Worm (Caenorhabditis elegans) whole organism, L4 larva: ENCODE measurements around the gene R05A10.1.
A peak's percentile ranks its signal among the peaks of the same experiment; 100 is the strongest.

Source experiments
- F44E2.7 ChIP-seq: fragments of 200-800 bp; sonication (Bioruptor generic); IDR thresholded peaks from 2 replicates; pipeline ENCODE4 v2.1.2; 2022; ENCODE audit warnings: missing genetic modification characterization, missing compliant biosample characterization
- Y105C5A.15 ChIP-seq: fragments of 200-800 bp; sonication (Bioruptor generic); IDR thresholded peaks from 2 replicates; pipeline ENCODE4 v1.3.6; 2022; ENCODE audit warnings: missing genetic modification characterization, missing compliant biosample characterization
- Y75B8A.6 ChIP-seq: fragments of 200-800 bp; sonication (Bioruptor generic); IDR thresholded peaks from 2 replicates; pipeline ENCODE4 v1.3.6; 2022; ENCODE audit warnings: missing genetic modification reagents, missing genetic modification characterization, missing compliant biosample characterization
- aha-1 ChIP-seq: fragments of 150-350 bp; peaks from one replicate; lab custom pipeline; 2014; ENCODE audit warnings: missing biosample characterization, missing genetic modification characterization
- ama-1 ChIP-seq: fragments of 150-350 bp; optimal IDR thresholded peaks from 2 replicates; lab custom pipeline; 2014; ENCODE audit warnings: inconsistent platforms, mixed read lengths
- attf-4 ChIP-seq: sonication (generic microtip); optimal IDR thresholded peaks from 3 replicates; lab custom pipeline; 2017; ENCODE audit warnings: missing biosample characterization, missing genetic modification characterization
- ceh-82 ChIP-seq: sonication (generic microtip); optimal IDR thresholded peaks from 2 replicates; lab custom pipeline; 2017; ENCODE audit warnings: missing biosample characterization, missing genetic modification characterization
- cey-2 ChIP-seq: sonication (generic microtip); optimal IDR thresholded peaks from 3 replicates; lab custom pipeline; 2017; ENCODE audit warnings: missing genetic modification characterization, mild to moderate bottlenecking, missing compliant biosample characterization, antibody characterized with exemption, borderline replicate concordance; ENCODE audit not compliant: insufficient read depth
- dmd-6 ChIP-seq: fragments of 200-800 bp; sonication (Bioruptor generic); IDR thresholded peaks from 2 replicates; pipeline ENCODE4 v1.3.6; 2022; ENCODE audit warnings: missing genetic modification reagents, missing genetic modification characterization, missing compliant biosample characterization
- dmd-8 ChIP-seq: fragments of 200-800 bp; sonication (Bioruptor generic); IDR thresholded peaks from 2 replicates; pipeline ENCODE4 v1.3.6; 2022; ENCODE audit warnings: missing genetic modification characterization, missing compliant biosample characterization
- fos-1 ChIP-seq: fragments of 150-350 bp; optimal IDR thresholded peaks from 2 replicates; lab custom pipeline; 2014; ENCODE audit warnings: missing biosample characterization, missing genetic modification characterization
- gei-8 ChIP-seq: fragments of 200-800 bp; sonication (Bioruptor generic); optimal IDR thresholded peaks from 2 replicates; lab custom pipeline; 2018; ENCODE audit warnings: mild to moderate bottlenecking, missing genetic modification characterization, missing compliant biosample characterization
- hif-1 ChIP-seq, 2 experiments: sonication (generic microtip); optimal IDR thresholded peaks; 2 replicates each; lab custom pipeline; 2016 to 2017; ENCODE audit warnings: missing compliant biosample characterization in 2 of 2, missing genetic modification characterization in 2 of 2, missing genetic modification reagents in 2 of 2, missing genotype in 2 of 2, mild to moderate bottlenecking in 1 of 2
- hlh-11 ChIP-seq: fragments of 200-800 bp; sonication (Bioruptor generic); optimal IDR thresholded peaks from 2 replicates; lab custom pipeline; 2018; ENCODE audit warnings: mild to moderate bottlenecking, missing genetic modification characterization, missing compliant biosample characterization
- jun-1 ChIP-seq: fragments of 150-350 bp; optimal IDR thresholded peaks from 2 replicates; lab custom pipeline; 2014; ENCODE audit warnings: missing biosample characterization, missing genetic modification reagents, missing genetic modification characterization
- lim-7 ChIP-seq: fragments of 200-800 bp; sonication (Bioruptor generic); IDR thresholded peaks from 2 replicates; pipeline ENCODE4 v1.3.6; 2022; ENCODE audit warnings: missing genetic modification characterization, missing compliant biosample characterization
- lin-1 ChIP-seq: fragments of 200-800 bp; sonication (Bioruptor generic); IDR thresholded peaks from 2 replicates; pipeline ENCODE4 v1.3.6; 2022; ENCODE audit warnings: missing genetic modification reagents, missing genetic modification characterization, missing compliant biosample characterization
- lin-39 ChIP-seq: fragments of 150-350 bp; optimal IDR thresholded peaks from 2 replicates; lab custom pipeline; 2014; ENCODE audit warnings: missing biosample characterization, missing genetic modification reagents, missing genetic modification characterization
- lsy-2 ChIP-seq, 2 experiments: fragments of 150-350 bp in 1 of 2; sonication (generic microtip) in 1 of 2; optimal IDR thresholded peaks; 2 replicates each; lab custom pipeline; 2014 to 2017; ENCODE audit warnings: missing biosample characterization in 2 of 2, missing genetic modification characterization in 2 of 2
- mep-1 ChIP-seq: fragments of 150-350 bp; sonication (generic microtip); optimal IDR thresholded peaks from 3 replicates; lab custom pipeline; 2014; ENCODE audit warnings: missing biosample characterization, missing genetic modification characterization
- mes-2 ChIP-seq: sonication (generic microtip); optimal IDR thresholded peaks from 2 replicates; lab custom pipeline; 2016; ENCODE audit warnings: missing genotype, mild to moderate bottlenecking, missing genetic modification characterization, missing compliant biosample characterization; ENCODE audit not compliant: poor library complexity, severe bottlenecking
- nhr-10 ChIP-seq: fragments of 150-350 bp; optimal IDR thresholded peaks from 2 replicates; lab custom pipeline; 2014; ENCODE audit warnings: missing biosample characterization, missing genetic modification characterization
- nhr-25 ChIP-seq: sonication (generic microtip); optimal IDR thresholded peaks from 2 replicates; lab custom pipeline; 2017; ENCODE audit warnings: missing genetic modification characterization, mild to moderate bottlenecking, missing compliant biosample characterization, antibody characterized with exemption, moderate library complexity, borderline replicate concordance; ENCODE audit not compliant: insufficient read depth
- nhr-6 ChIP-seq: fragments of 150-350 bp; optimal IDR thresholded peaks from 2 replicates; lab custom pipeline; 2014; ENCODE audit warnings: missing biosample characterization, missing genetic modification characterization
- pha-4 ChIP-seq, 2 experiments: fragments of 150-350 bp in 1 of 2; fragments of 200-800 bp in 1 of 2; sonication (Bioruptor generic) in 1 of 2; IDR thresholded peaks in 1 of 2; optimal IDR thresholded peaks in 1 of 2; 2 replicates each; pipeline versions ENCODE4 v1.3.6 to Lab custom; 2014 to 2022; ENCODE audit warnings: missing genetic modification characterization in 2 of 2, missing genetic modification reagents in 2 of 2, missing biosample characterization in 1 of 2, missing compliant biosample characterization in 1 of 2
- php-3 ChIP-seq: fragments of 200-800 bp; sonication (Bioruptor generic); IDR thresholded peaks from 2 replicates; pipeline ENCODE4 v1.3.6; 2022; ENCODE audit warnings: missing genetic modification reagents, missing genetic modification characterization, missing compliant biosample characterization
- set-16 ChIP-seq: fragments of 200-800 bp; sonication (Bioruptor generic); IDR thresholded peaks from 2 replicates; pipeline ENCODE4 v1.3.6; 2022; ENCODE audit warnings: missing genetic modification reagents, missing genetic modification characterization, missing compliant biosample characterization
- skn-1 ChIP-seq: fragments of 150-350 bp; optimal IDR thresholded peaks from 2 replicates; lab custom pipeline; 2014; ENCODE audit warnings: missing biosample characterization, missing genetic modification characterization
- snpc-1.2 ChIP-seq: fragments of 200-800 bp; sonication (Bioruptor generic); IDR thresholded peaks from 2 replicates; pipeline ENCODE4 v1.3.6; 2022; ENCODE audit warnings: missing genetic modification reagents, missing genetic modification characterization, missing compliant biosample characterization
- snpc-4 ChIP-seq: fragments of 150-350 bp; optimal IDR thresholded peaks from 2 replicates; lab custom pipeline; 2014; ENCODE audit warnings: missing biosample characterization, missing genetic modification characterization
- spr-3 ChIP-seq: fragments of 200-800 bp; sonication (Bioruptor generic); optimal IDR thresholded peaks from 2 replicates; lab custom pipeline; 2018; ENCODE audit warnings: mild to moderate bottlenecking, missing genetic modification characterization, missing compliant biosample characterization
- tra-1 ChIP-seq: fragments of 200-800 bp; sonication (Bioruptor generic); IDR thresholded peaks from 2 replicates; pipeline ENCODE4 v1.3.6; 2022; ENCODE audit warnings: missing genetic modification reagents, missing genetic modification characterization, missing compliant biosample characterization
- unc-39 ChIP-seq: sonication (generic microtip); optimal IDR thresholded peaks from 2 replicates; lab custom pipeline; 2017; ENCODE audit warnings: missing biosample characterization, missing genetic modification characterization
- unc-62 ChIP-seq, 3 experiments: fragments of 150-350 bp in 1 of 3; sonication (generic microtip); optimal IDR thresholded peaks in 2 of 3; peaks in 1 of 3; 1 replicate in 1 of 3; 2 replicates in 2 of 3; lab custom pipeline; 2014 to 2017; ENCODE audit warnings: missing biosample characterization in 3 of 3, missing genetic modification characterization in 3 of 3, missing genetic modification reagents in 3 of 3, missing genotype in 1 of 3
- zfp-2 ChIP-seq: sonication (generic microtip); optimal IDR thresholded peaks from 2 replicates; lab custom pipeline; 2016; ENCODE audit warnings: mild to moderate bottlenecking, missing genetic modification characterization, missing compliant biosample characterization
- ztf-11 ChIP-seq: fragments of 150-350 bp; optimal IDR thresholded peaks from 2 replicates; lab custom pipeline; 2014; ENCODE audit warnings: missing biosample characterization, missing genetic modification characterization

R05A10.1 gene

DNA sequence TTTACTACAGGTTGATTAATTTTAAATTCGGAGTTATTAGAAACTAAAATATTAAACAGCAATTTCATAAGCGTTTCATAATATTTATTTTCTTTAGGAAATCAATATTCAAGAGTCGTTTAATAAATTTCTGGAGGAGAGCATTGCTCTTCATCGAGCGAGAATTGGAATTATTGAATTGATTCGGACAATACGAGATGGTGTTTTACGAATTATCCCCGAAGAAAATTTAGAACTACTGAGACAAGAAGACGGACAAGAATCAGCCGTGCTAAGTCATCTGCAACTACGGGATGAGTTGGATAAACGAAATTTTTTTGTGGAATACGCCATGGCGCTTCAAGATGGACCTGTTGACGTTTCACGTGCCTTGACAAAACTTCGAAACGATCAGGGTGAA, 12.1 kb downstream of the R05A10.1 start:
- TF ChIP-seq unc-62 (GFP tag; optimal IDR thresholded peaks at IDR 0.05 in 1 of 2; lab: Kevin White, UChicago) (peak in 1 of 2 experiments; percentile 96), unc-62 (tag; optimal IDR thresholded peaks at IDR 0.05; lab: Kevin White, UChicago) (no peak), nhr-10 (tag; lab: Kevin White, UChicago) (no peak)
- TF ChIP-seq, all 104 proteins: peak for 1

ce11 chrIV:14196176-14196575, 14.0 kb downstream of the R05A10.1 start, which contains the start of gene F02H6.2:
TSS of gene F02H6.2 (plus strand) at chrIV:14196476.
- no peak for TF ChIP-seq ceh-82 (tag; lab: Kevin White, UChicago)
- no peak for TF ChIP-seq lsy-2 (tag; optimal IDR thresholded peaks at IDR 0.05; lab: Kevin White, UChicago)

DNA sequence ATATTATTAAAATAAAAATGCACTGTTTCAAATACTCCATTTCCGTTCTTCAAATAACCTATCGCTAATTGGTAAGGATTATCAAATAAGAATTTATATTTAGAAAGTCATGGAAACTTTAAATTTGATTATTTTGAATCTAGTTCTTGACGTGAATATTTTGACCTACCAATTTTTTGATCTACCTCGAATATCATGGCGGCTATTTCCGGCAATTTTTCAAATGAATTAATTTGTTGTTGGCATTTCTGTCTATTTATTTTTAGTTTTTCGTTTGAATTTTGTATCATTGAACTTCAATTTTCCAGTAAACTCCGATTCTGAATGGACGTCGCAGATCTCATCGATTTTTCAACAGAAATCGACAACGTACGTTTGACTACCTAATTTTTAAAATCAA, 21.0 kb downstream of the R05A10.1 start, which contains the start of gene F02H6.3:
F02H6.3 (plus strand) TSS at position 266 of the 400 bp plus-strand sequence.
- TF ChIP-seq pha-4 (GFP tag; IDR thresholded peaks at IDR 0.05; lab: Robert Waterston, UW) = no peak
- TF ChIP-seq pha-4 (tag; optimal IDR thresholded peaks at IDR 0.05; lab: Kevin White, UChicago) = no peak
- TF ChIP-seq nhr-25 (tag; lab: Kevin White, UChicago) = no peak
- TF ChIP-seq ama-1 = no peak
- TF ChIP-seq tra-1 = no peak
- no peak for TF ChIP-seq dmd-6 (GFP tag; lab: Robert Waterston, UW)
- TF ChIP-seq, all 104 proteins: peak for 0

- peak; percentile 54; the same call in 1 of the 2 replicates for TF ChIP-seq Y105C5A.15 (GFP tag; lab: Robert Waterston, UW)
- TF ChIP-seq dmd-8 (GFP tag; lab: Robert Waterston, UW) = 0 out of 2 replicates have a peak, but pooled peaks have one; percentile 56
These were observed 26.2 kb downstream of the R05A10.1 start for ce11 chrIV:14208363-14208762.

ce11 chrIV:14215777-14216176, 33.6 kb downstream of the R05A10.1 start:
- TF ChIP-seq Y75B8A.6 (GFP tag; lab: Robert Waterston, UW) (no peak), lim-7 (no peak)

DNA sequence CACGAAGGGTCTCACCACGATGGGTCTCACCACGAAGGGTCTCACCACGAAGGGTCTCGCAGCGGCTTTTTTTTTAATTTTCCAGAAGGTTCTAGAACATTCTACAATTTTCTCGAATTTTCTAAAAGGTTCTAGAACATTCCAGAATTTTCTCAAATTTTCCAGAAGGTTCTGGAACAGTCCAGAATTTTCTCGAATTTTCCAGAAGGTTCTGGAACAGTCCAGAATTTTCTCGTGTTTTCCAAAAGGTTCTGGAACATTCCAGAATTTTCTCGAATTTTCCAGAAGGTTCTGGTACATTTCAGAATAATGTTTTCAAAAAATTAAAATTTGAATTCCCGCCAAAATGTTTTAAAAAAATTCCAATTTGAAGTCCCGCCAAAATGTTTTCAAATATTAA, 35.9 kb downstream of the R05A10.1 start:
- TF ChIP-seq snpc-1.2 = peak; percentile 23

DNA sequence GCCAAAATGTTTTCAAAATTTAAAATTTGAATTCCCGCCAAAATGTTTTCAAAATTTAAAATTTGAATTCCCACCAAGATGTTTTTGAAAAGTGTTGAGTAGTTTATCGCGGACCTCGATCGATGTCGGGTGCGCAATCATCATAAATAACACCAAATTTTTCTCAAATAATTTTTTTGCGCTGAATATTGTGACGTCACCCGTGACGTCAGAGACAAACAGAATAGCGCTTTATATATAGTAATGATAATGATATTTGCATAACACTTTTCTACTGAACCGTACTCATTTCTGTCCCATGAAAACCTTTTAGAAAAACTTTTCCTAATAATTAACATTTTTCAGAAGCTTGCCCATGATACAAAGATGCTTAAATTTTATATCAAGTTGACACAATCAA, 36.3 kb downstream of the R05A10.1 start:
- peak; percentile 93 for TF ChIP-seq snpc-1.2

DNA sequence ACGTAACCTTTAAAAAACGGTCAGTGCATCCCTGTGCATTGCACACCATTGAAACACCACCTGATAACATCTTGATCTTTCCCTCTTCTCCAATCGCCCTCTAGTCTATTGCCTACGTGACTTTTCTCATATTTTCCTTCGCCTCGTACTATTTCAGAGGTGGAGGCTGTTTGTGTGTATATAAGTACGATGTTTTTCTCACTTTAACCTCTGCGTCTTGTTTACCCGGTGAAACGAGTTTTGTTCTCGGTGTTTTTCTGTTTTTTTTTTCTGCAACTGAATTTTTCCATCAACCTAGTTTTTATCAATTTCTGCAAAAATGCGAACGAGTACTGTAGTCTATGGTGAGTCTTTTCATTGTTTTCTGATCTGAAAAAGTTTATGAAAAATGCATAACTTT, 37.5 kb downstream of the R05A10.1 start, which contains the start of gene sqrd-1:
sqrd-1 (plus strand) TSS at position 158 of the 400 bp plus-strand sequence.
- TF ChIP-seq F44E2.7 (GFP tag; lab: Robert Waterston, UW) (no peak), ztf-11 (no peak), nhr-6 (tag; lab: Kevin White, UChicago) (no peak), snpc-4 (no peak), spr-3 (GFP tag; lab: Kevin White, UChicago) (no peak), attf-4 (tag; lab: Kevin White, UChicago) (no peak), dmd-8 (GFP tag; lab: Robert Waterston, UW) (no peak), hlh-11 (no peak), set-16 (no peak), jun-1 (tag; lab: Kevin White, UChicago) (no peak), lin-39 (no peak), skn-1 (no peak), aha-1 (tag; lab: Kevin White, UChicago) (peak; percentile 100), unc-39 (tag; lab: Kevin White, UChicago) (no peak), cey-2 (tag; lab: Kevin White, UChicago) (no peak), ama-1 (peak; percentile 66), gei-8 (GFP tag; lab: Kevin White, UChicago) (no peak), php-3 (GFP tag; lab: Robert Waterston, UW) (no peak), mep-1 (tag; lab: Kevin White, UChicago) (peak; percentile 46), hif-1 (tag; optimal IDR thresholded peaks at IDR 0.05; lab: Kevin White, UChicago) (peak; percentile 97 to 99), ceh-82 (tag; lab: Kevin White, UChicago) (no peak), fos-1 (tag; lab: Kevin White, UChicago) (no peak), lin-1 (GFP tag; lab: Robert Waterston, UW) (no peak), lsy-2 (tag; optimal IDR thresholded peaks at IDR 0.05; lab: Kevin White, UChicago) (peak in 1 of 2 experiments; percentile 43), mes-2 (tag; lab: Kevin White, UChicago) (no peak), zfp-2 (tag; lab: Kevin White, UChicago) (no peak)
